Fruit fly (Drosophila melanogaster): ENCODE results near the gene CG9040.

Gene CG9040

dm6 chr3L:14001658-14002523 lies 14.2 kb downstream of the CG9040 start, which contains the start of the genes Nprl3 and upSET (continued):
- TF ChIP-seq seq (GFP tag; IDR thresholded peaks at IDR 0.05) (no peak), HLHmδ (GFP tag; optimal IDR thresholded peaks at IDR 0.05) (no peak), CG10543 (GFP tag; optimal IDR thresholded peaks at IDR 0.05) (no peak), Sox100B (GFP tag; optimal IDR thresholded peaks at IDR 0.05) (peak; percentile 8), sc (optimal IDR thresholded peaks at IDR 0.05) (no peak), sc (GFP tag; optimal IDR thresholded peaks at IDR 0.05) (no peak), toy (GFP tag; IDR thresholded peaks at IDR 0.05) (no peak), CG8478 (optimal IDR thresholded peaks at IDR 0.05) (peak; percentile 70), tgo (GFP tag; IDR thresholded peaks at IDR 0.05) (no peak), CG3163 (GFP tag; optimal IDR thresholded peaks at IDR 0.05) (no peak), CG7745 (tag; optimal IDR thresholded peaks at IDR 0.05) (no peak), Lhr (GFP tag; optimal IDR thresholded peaks at IDR 0.05) (peak; percentile 33), p53 (GFP tag; optimal IDR thresholded peaks at IDR 0.05) (no peak), onecut (GFP tag; IDR thresholded peaks at IDR 0.05) (peak; percentile 78), CG11695 (GFP tag; IDR thresholded peaks at IDR 0.05) (no peak), fd3F (GFP tag; optimal IDR thresholded peaks at IDR 0.05) (no peak), Optix (GFP tag; IDR thresholded peaks at IDR 0.05) (no peak), Myb (GFP tag; optimal IDR thresholded peaks at IDR 0.05) (peak; percentile 6), ci (GFP tag; IDR thresholded peaks at IDR 0.05) (no peak; the same call in 2 of the 3 replicates), sna (GFP tag; IDR thresholded peaks at IDR 0.05; ENCODE audit: partially characterized antibody) (peak; percentile 86), CG12219 (GFP tag; optimal IDR thresholded peaks at IDR 0.05) (no peak), CG10209 (GFP tag; optimal IDR thresholded peaks at IDR 0.05) (no peak), ap (GFP tag; IDR thresholded peaks at IDR 0.05) (no peak), CG15479 (GFP tag; optimal IDR thresholded peaks at IDR 0.05) (no peak), CG6272 (GFP tag; IDR thresholded peaks at IDR 0.05) (no peak), Blimp-1 (GFP tag; optimal IDR thresholded peaks at IDR 0.05) (no peak), hkb (optimal IDR thresholded peaks at IDR 0.05) (no peak), hkb (GFP tag; IDR thresholded peaks at IDR 0.05) (0 out of 2 replicates have a peak, but pooled peaks have one; percentile 24), Atf-2 (GFP tag; optimal IDR thresholded peaks at IDR 0.05) (no peak), amos (GFP tag; IDR thresholded peaks at IDR 0.05; ENCODE audit: partially characterized antibody) (peak; percentile 95), knrl (GFP tag; IDR thresholded peaks at IDR 0.05; ENCODE audit: partially characterized antibody) (peak; percentile 90; the same call in 2 of the 3 replicates), gfzf (GFP tag; optimal IDR thresholded peaks at IDR 0.05) (peak; percentile 84), B-H1 (GFP tag; IDR thresholded peaks at IDR 0.05) (no peak), sug (tag; optimal IDR thresholded peaks at IDR 0.05) (no peak), org-1 (GFP tag; optimal IDR thresholded peaks at IDR 0.05) (no peak), CG18619 (GFP tag; optimal IDR thresholded peaks at IDR 0.05) (no peak), gsb-n (tag; optimal IDR thresholded peaks at IDR 0.05) (no peak), danr (GFP tag; IDR thresholded peaks at IDR 0.05) (no peak), CG1832 (GFP tag; optimal IDR thresholded peaks at IDR 0.05) (peak; percentile 63), da (GFP tag; optimal IDR thresholded peaks at IDR 0.05) (no peak), Nf-YC (tag; optimal IDR thresholded peaks at IDR 0.05) (peak; percentile 60), CG10462 (GFP tag; optimal IDR thresholded peaks at IDR 0.05) (no peak), nmo (GFP tag; optimal IDR thresholded peaks at IDR 0.05) (peak; percentile 51), al (GFP tag; IDR thresholded peaks at IDR 0.05) (no peak), HHEX (GFP tag; optimal IDR thresholded peaks at IDR 0.05) (no peak), fd102C (GFP tag; optimal IDR thresholded peaks at IDR 0.05) (no peak), CG18476 (GFP tag; optimal IDR thresholded peaks at IDR 0.05) (no peak), Side (GFP tag; optimal IDR thresholded peaks at IDR 0.05) (no peak), sisA (GFP tag; IDR thresholded peaks at IDR 0.05) (no peak), Ravus (GFP tag; IDR thresholded peaks at IDR 0.05) (no peak)
